Worm (Caenorhabditis elegans): ENCODE data around the gene gei-14.

The gei-14 gene

ce11 chrII:8276057-8276456, at the start of gene gei-14, which contains the start of gene slc-25A32:
TSS of gene gei-14 (minus strand) at chrII:8276231.
TSS of gene slc-25A32 (plus strand) at chrII:8276298.
- TF ChIP-seq scrt-1 (GFP tag; IDR thresholded peaks at IDR 0.05) (no peak), ama-1 (optimal IDR thresholded peaks at IDR 0.05) (no peak)

ce11 chrII:8325002-8325539, 49.0 kb upstream of the gei-14 start, which contains the start of the genes ran-3 and C26D10.3:
TSS of gene ran-3 (minus strand) at chrII:8325052.
TSS of gene C26D10.3 (plus strand) at chrII:8325386.
- TF ChIP-seq tbx-11 (GFP tag; IDR thresholded peaks at IDR 0.05) (0 out of 2 replicates have a peak, but pooled peaks have one; percentile 41), F13C5.2 (tag; optimal IDR thresholded peaks at IDR 0.05) (peak; percentile 76), scrt-1 (GFP tag; IDR thresholded peaks at IDR 0.05) (peak; percentile 57; the same call in 1 of the 2 replicates), ceh-13 (GFP tag; optimal IDR thresholded peaks at IDR 0.05) (no peak), flt-1 (GFP tag; IDR thresholded peaks at IDR 0.05) (no peak), ceh-36 (tag; optimal IDR thresholded peaks at IDR 0.05) (peak; percentile 11), pes-1 (GFP tag; IDR thresholded peaks at IDR 0.05) (peak; percentile 69), aly-1 (tag; optimal IDR thresholded peaks at IDR 0.05) (no peak), sea-1 (GFP tag; conservative IDR thresholded peaks at IDR 0.05) (no peak)

ce11 chrII:8321244-8321643, 45.2 kb upstream of the gei-14 start, which contains the start of gene shw-1:
TSS of gene shw-1 (minus strand) at chrII:8321471.
- TF ChIP-seq aly-1 (tag; optimal IDR thresholded peaks at IDR 0.05) (no peak), ets-7 (tag; optimal IDR thresholded peaks at IDR 0.05) (no peak), ama-1 (optimal IDR thresholded peaks at IDR 0.05) (no peak), hmbx-1 (tag; optimal IDR thresholded peaks at IDR 0.05) (no peak), tra-4 (tag; optimal IDR thresholded peaks at IDR 0.05) (no peak), hnd-1 (tag; optimal IDR thresholded peaks at IDR 0.05) (no peak), B0310.2 (tag; optimal IDR thresholded peaks at IDR 0.05) (no peak), sea-1 (GFP tag; conservative IDR thresholded peaks at IDR 0.05) (no peak), ceh-36 (tag; optimal IDR thresholded peaks at IDR 0.05) (no peak), pes-1 (GFP tag; IDR thresholded peaks at IDR 0.05) (no peak), tbx-11 (GFP tag; IDR thresholded peaks at IDR 0.05) (no peak), hmg-4 (GFP tag; optimal IDR thresholded peaks at IDR 0.05) (no peak), scrt-1 (GFP tag; IDR thresholded peaks at IDR 0.05) (no peak), F13C5.2 (tag; optimal IDR thresholded peaks at IDR 0.05) (no peak)

ce11 chrII:8316701-8317100, 40.7 kb upstream of the gei-14 start:
- TF ChIP-seq tbx-11 (GFP tag; IDR thresholded peaks at IDR 0.05), result no peak
- TF ChIP-seq ets-7 (tag; optimal IDR thresholded peaks at IDR 0.05), result no peak
- no peak for TF ChIP-seq hnd-1 (tag; optimal IDR thresholded peaks at IDR 0.05)
- no peak for TF ChIP-seq pes-1 (GFP tag; IDR thresholded peaks at IDR 0.05)
- TF ChIP-seq ceh-36 (tag; optimal IDR thresholded peaks at IDR 0.05), result no peak
- TF ChIP-seq F13C5.2 (tag; optimal IDR thresholded peaks at IDR 0.05), result no peak
- no peak for TF ChIP-seq ceh-13 (GFP tag; optimal IDR thresholded peaks at IDR 0.05)
- TF ChIP-seq hmg-4 (GFP tag; optimal IDR thresholded peaks at IDR 0.05), result no peak
- no peak for TF ChIP-seq hmbx-1 (tag; optimal IDR thresholded peaks at IDR 0.05)
- TF ChIP-seq ama-1 (optimal IDR thresholded peaks at IDR 0.05), result no peak
- TF ChIP-seq aly-1 (tag; optimal IDR thresholded peaks at IDR 0.05), result no peak
- TF ChIP-seq tra-4 (tag; optimal IDR thresholded peaks at IDR 0.05), result no peak
- TF ChIP-seq sea-1 (GFP tag; conservative IDR thresholded peaks at IDR 0.05), result no peak
- no peak for TF ChIP-seq flt-1 (GFP tag; IDR thresholded peaks at IDR 0.05)
- no peak for TF ChIP-seq scrt-1 (GFP tag; IDR thresholded peaks at IDR 0.05)
- TF ChIP-seq B0310.2 (tag; optimal IDR thresholded peaks at IDR 0.05), result no peak
- TF ChIP-seq tbx-37 (GFP tag; conservative IDR thresholded peaks at IDR 0.05), result no peak

ce11 chrII:8314768-8315167, 38.7 kb upstream of the gei-14 start:
- TF ChIP-seq tbx-37 (GFP tag; conservative IDR thresholded peaks at IDR 0.05) (no peak), hmbx-1 (tag; optimal IDR thresholded peaks at IDR 0.05) (no peak), hnd-1 (tag; optimal IDR thresholded peaks at IDR 0.05) (no peak), tra-4 (tag; optimal IDR thresholded peaks at IDR 0.05) (no peak), B0310.2 (tag; optimal IDR thresholded peaks at IDR 0.05) (no peak), aly-1 (tag; optimal IDR thresholded peaks at IDR 0.05) (no peak), ceh-36 (tag; optimal IDR thresholded peaks at IDR 0.05) (no peak), hmg-4 (GFP tag; optimal IDR thresholded peaks at IDR 0.05) (no peak), flt-1 (GFP tag; IDR thresholded peaks at IDR 0.05) (no peak)

- TF ChIP-seq hmbx-1 (tag; optimal IDR thresholded peaks at IDR 0.05), result no peak
- TF ChIP-seq sea-1 (GFP tag; conservative IDR thresholded peaks at IDR 0.05), result no peak
- no peak for TF ChIP-seq tbx-37 (GFP tag; conservative IDR thresholded peaks at IDR 0.05)
- no peak for TF ChIP-seq tra-4 (tag; optimal IDR thresholded peaks at IDR 0.05)
- TF ChIP-seq B0310.2 (tag; optimal IDR thresholded peaks at IDR 0.05), result no peak
- no peak for TF ChIP-seq pes-1 (GFP tag; IDR thresholded peaks at IDR 0.05)
- no peak for TF ChIP-seq tbx-11 (GFP tag; IDR thresholded peaks at IDR 0.05)
- TF ChIP-seq F13C5.2 (tag; optimal IDR thresholded peaks at IDR 0.05), result no peak
- no peak for TF ChIP-seq ama-1 (optimal IDR thresholded peaks at IDR 0.05)
Measured at ce11 chrII:8312012-8312411, 36.0 kb upstream of the gei-14 start.

DNA sequence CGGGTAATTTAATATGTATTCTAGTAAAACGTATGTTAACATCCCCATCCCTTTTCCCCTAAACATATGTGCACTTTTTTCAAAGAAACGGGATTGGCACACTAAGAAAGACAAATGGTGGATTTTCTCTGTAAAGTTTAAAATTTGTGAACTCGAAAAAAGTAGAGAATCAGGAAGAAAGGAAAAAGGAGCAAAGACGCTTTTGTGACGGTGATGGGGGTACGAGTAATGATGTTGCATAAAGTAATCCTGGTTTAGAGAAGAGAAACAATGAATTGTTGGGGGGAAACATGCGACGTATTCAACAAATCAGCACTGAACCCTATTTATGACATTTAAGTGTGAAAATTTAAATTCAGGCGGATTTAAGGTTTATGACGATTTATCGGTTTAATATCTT, 35.5 kb upstream of the gei-14 start:
- TF ChIP-seq tbx-37 (GFP tag; conservative IDR thresholded peaks at IDR 0.05) (no peak), aly-1 (tag; optimal IDR thresholded peaks at IDR 0.05) (no peak), pes-1 (GFP tag; IDR thresholded peaks at IDR 0.05) (no peak), ceh-36 (tag; optimal IDR thresholded peaks at IDR 0.05) (no peak), hmg-4 (GFP tag; optimal IDR thresholded peaks at IDR 0.05) (no peak), tra-4 (tag; optimal IDR thresholded peaks at IDR 0.05) (no peak), ama-1 (optimal IDR thresholded peaks at IDR 0.05) (no peak), hmbx-1 (tag; optimal IDR thresholded peaks at IDR 0.05) (no peak), ets-7 (tag; optimal IDR thresholded peaks at IDR 0.05) (no peak)

- no peak for TF ChIP-seq hnd-1 (tag; optimal IDR thresholded peaks at IDR 0.05)
Measured at ce11 chrII:8308314-8308713, 32.3 kb upstream of the gei-14 start.
